Fruit fly (Drosophila melanogaster): ENCODE measurements around the gene TotE.

DNA sequence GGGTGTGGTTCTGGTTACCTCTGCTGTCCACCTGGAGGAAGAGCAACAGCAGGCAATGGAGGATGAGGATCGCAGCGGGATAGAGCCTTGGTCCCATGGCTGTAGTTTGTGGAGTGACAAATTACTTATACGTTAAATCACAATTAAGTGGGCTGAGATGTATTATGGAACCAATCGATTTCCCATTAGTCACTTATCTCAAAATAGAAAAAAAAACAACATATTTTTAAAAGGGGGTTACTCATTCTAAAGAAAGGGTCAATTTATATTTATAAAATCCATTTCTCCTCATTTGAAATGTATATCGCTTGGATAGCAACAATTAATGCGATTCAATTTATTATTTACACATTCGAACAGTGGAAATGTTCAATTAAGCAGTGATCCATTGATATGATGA lies 47.6 kb upstream of the TotE start, which contains the start of gene CG34051:
- no peak for TF ChIP-seq CTCF (optimal IDR thresholded peaks at IDR 0.05)
- no peak for TF ChIP-seq CG8478 (optimal IDR thresholded peaks at IDR 0.05)

All from S2 (cell line).